Worm (Caenorhabditis elegans): ENCODE measurements around the gene C14C6.5.

- TF ChIP-seq lin-11 (tag; optimal IDR thresholded peaks at IDR 0.05) = no peak
- TF ChIP-seq nhr-11 (tag; optimal IDR thresholded peaks at IDR 0.05) = no peak
- TF ChIP-seq aly-2 (tag; optimal IDR thresholded peaks at IDR 0.05) = no peak
- no peak for TF ChIP-seq ztf-4 (tag; optimal IDR thresholded peaks at IDR 0.05)
- no peak for TF ChIP-seq egl-27 (tag; optimal IDR thresholded peaks at IDR 0.05)
- no peak for TF ChIP-seq ama-1 (optimal IDR thresholded peaks at IDR 0.05)
- no peak for TF ChIP-seq R02D3.7 (tag; optimal IDR thresholded peaks at IDR 0.05)
- TF ChIP-seq nhr-25 (tag; optimal IDR thresholded peaks at IDR 0.05) = no peak
- no peak for TF ChIP-seq nhr-77 (tag; optimal IDR thresholded peaks at IDR 0.05)
These were observed 2.6 kb downstream of the C14C6.5 start, which contains the start of gene nhr-155 for ce11 chrV:539040-539510.

Measured in whole organism, L2 larva.